Fruit fly (Drosophila melanogaster): ENCODE results near the gene Nop56.

The Nop56 gene

DNA sequence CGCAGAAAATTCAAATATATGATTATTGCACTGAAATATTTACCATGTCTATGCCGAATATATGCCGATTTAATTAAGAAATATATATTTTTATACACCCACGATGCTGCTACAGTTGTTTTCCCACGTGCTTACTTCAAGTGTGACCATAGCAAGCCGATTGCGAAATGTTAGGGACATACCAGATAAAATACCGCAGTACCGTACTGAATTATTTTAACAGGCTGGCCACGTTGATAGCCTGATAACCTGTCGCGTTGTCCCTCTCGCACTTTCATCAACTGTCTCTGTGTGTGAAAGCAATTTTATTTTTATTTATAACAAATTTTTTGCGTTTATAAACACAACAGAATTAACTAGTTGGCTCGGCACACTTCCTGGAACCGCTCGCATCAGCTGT, at the start of gene Nop56, which contains the start of gene mats (continued):
- TF ChIP-seq hkb (optimal IDR thresholded peaks at IDR 0.05) (no peak), hkb (GFP tag; IDR thresholded peaks at IDR 0.05) (no peak), CHES-1-like (GFP tag; optimal IDR thresholded peaks at IDR 0.05) (no peak), jigr1 (GFP tag; IDR thresholded peaks at IDR 0.05) (no peak), CG14441 (GFP tag; IDR thresholded peaks at IDR 0.05) (no peak), CG32772 (GFP tag; IDR thresholded peaks at IDR 0.05) (no peak), Hsf (GFP tag; optimal IDR thresholded peaks at IDR 0.05) (no peak), CG15269 (tag; optimal IDR thresholded peaks at IDR 0.05) (no peak), pb (GFP tag; optimal IDR thresholded peaks at IDR 0.05) (no peak), CG12219 (GFP tag; optimal IDR thresholded peaks at IDR 0.05) (no peak), CG12659 (GFP tag; optimal IDR thresholded peaks at IDR 0.05) (peak; percentile 72), bcd (GFP tag; optimal IDR thresholded peaks at IDR 0.05) (no peak), Ada2b (GFP tag; IDR thresholded peaks at IDR 0.05) (no peak), Pdp1 (GFP tag; optimal IDR thresholded peaks at IDR 0.05) (peak in 1 of 2 experiments; percentile 55), gcm (GFP tag; optimal IDR thresholded peaks at IDR 0.05) (peak; percentile 19), nerfin-1 (tag; optimal IDR thresholded peaks at IDR 0.05) (peak; percentile 29), Kr (GFP tag; optimal IDR thresholded peaks at IDR 0.05) (no peak), chinmo (GFP tag; IDR thresholded peaks at IDR 0.05; ENCODE audit: partially characterized antibody) (0 out of 4 replicates have a peak, but pooled peaks have one; percentile 75), exex (tag; optimal IDR thresholded peaks at IDR 0.05) (peak; percentile 41), ap (GFP tag; IDR thresholded peaks at IDR 0.05) (no peak), wor (GFP tag; IDR thresholded peaks at IDR 0.05) (no peak), cato (GFP tag; optimal IDR thresholded peaks at IDR 0.05; ENCODE audit: borderline replicate concordance) (no peak), dan (GFP tag; IDR thresholded peaks at IDR 0.05) (no peak), CG18599 (GFP tag; optimal IDR thresholded peaks at IDR 0.05) (no peak), CG4360 (GFP tag; IDR thresholded peaks at IDR 0.05) (no peak), CG2116 (GFP tag; optimal IDR thresholded peaks at IDR 0.05) (peak; percentile 43), CG11093 (GFP tag; IDR thresholded peaks at IDR 0.05) (no peak), crc (GFP tag; optimal IDR thresholded peaks at IDR 0.05) (no peak), ase (GFP tag; IDR thresholded peaks at IDR 0.05) (no peak), sisA (GFP tag; IDR thresholded peaks at IDR 0.05) (no peak), D19B (GFP tag; optimal IDR thresholded peaks at IDR 0.05) (no peak), trem (tag; optimal IDR thresholded peaks at IDR 0.05) (peak; percentile 71), dmrt11E (tag; optimal IDR thresholded peaks at IDR 0.05) (no peak), ewg (GFP tag; optimal IDR thresholded peaks at IDR 0.05) (no peak), tgo (GFP tag; IDR thresholded peaks at IDR 0.05) (no peak), Myb (GFP tag; optimal IDR thresholded peaks at IDR 0.05) (peak; percentile 11), pfk (GFP tag; optimal IDR thresholded peaks at IDR 0.05) (no peak), Bdp1 (GFP tag; optimal IDR thresholded peaks at IDR 0.05) (no peak), CG9727 (GFP tag; optimal IDR thresholded peaks at IDR 0.05) (no peak), Hr3 (GFP tag; optimal IDR thresholded peaks at IDR 0.05) (no peak), NK7.1 (GFP tag; optimal IDR thresholded peaks at IDR 0.05) (no peak), danr (GFP tag; IDR thresholded peaks at IDR 0.05) (no peak), bigmax (GFP tag; optimal IDR thresholded peaks at IDR 0.05) (peak; percentile 72), crol (GFP tag; IDR thresholded peaks at IDR 0.05) (no peak), CG7357 (GFP tag; IDR thresholded peaks at IDR 0.05) (no peak), CG6272 (GFP tag; IDR thresholded peaks at IDR 0.05) (no peak), Trl (optimal IDR thresholded peaks at IDR 0.05) (no peak), Trl (GFP tag; optimal IDR thresholded peaks at IDR 0.05) (no peak), CG10462 (GFP tag; optimal IDR thresholded peaks at IDR 0.05) (no peak), Hmx (GFP tag; optimal IDR thresholded peaks at IDR 0.05) (no peak), pnt (GFP tag; optimal IDR thresholded peaks at IDR 0.05) (no peak), rib (GFP tag; IDR thresholded peaks at IDR 0.05) (peak; percentile 27; the same call in 1 of the 2 replicates), lbe (GFP tag; optimal IDR thresholded peaks at IDR 0.05) (peak; percentile 8)

Data from whole organism, embryonic.